Worm (Caenorhabditis elegans) whole organism, L3 larva: ENCODE data around the gene Y73B3A.4.
"Not testable (repeated sequence)": the region's sequence is repeated elsewhere in the genome, so short reads cannot be mapped to it uniquely, and the experiment has no call there.

ENCODE experiments used
- aly-2 ChIP-seq: fragments of 150-350 bp; optimal IDR thresholded peaks from 2 replicates; lab custom pipeline; 2014; ENCODE audit warnings: missing biosample characterization, missing genetic modification characterization
- ceh-9 ChIP-seq: sonication (generic microtip); optimal IDR thresholded peaks from 2 replicates; lab custom pipeline; 2018; ENCODE audit warnings: missing biosample characterization, missing genetic modification characterization
- egl-27 ChIP-seq: sonication (generic microtip); optimal IDR thresholded peaks from 4 replicates; lab custom pipeline; 2017; ENCODE audit warnings: missing biosample characterization, missing genetic modification reagents, missing genetic modification characterization
- elt-3 ChIP-seq, 3 experiments: fragments of 150-350 bp in 1 of 3; sonication (generic microtip) in 2 of 3; optimal IDR thresholded peaks; 2 replicates in 2 of 3; 4 replicates in 1 of 3; lab custom pipeline; 2014 to 2017; ENCODE audit warnings: missing biosample characterization in 3 of 3, missing genetic modification characterization in 3 of 3
- fkh-2 ChIP-seq: fragments of 150-350 bp; optimal IDR thresholded peaks from 2 replicates; lab custom pipeline; 2014; ENCODE audit warnings: missing biosample characterization, missing genetic modification reagents, missing genetic modification characterization
- mdl-1 ChIP-seq: fragments of 150-350 bp; optimal IDR thresholded peaks from 2 replicates; lab custom pipeline; 2014; ENCODE audit warnings: missing biosample characterization, missing genetic modification characterization
- nhr-76 ChIP-seq: fragments of 150-350 bp; sonication (generic microtip); optimal IDR thresholded peaks from 5 replicates; lab custom pipeline; 2014; ENCODE audit warnings: missing biosample characterization, missing genetic modification characterization
- pha-4 ChIP-seq: fragments of 150-350 bp; optimal IDR thresholded peaks from 2 replicates; lab custom pipeline; 2014; ENCODE audit warnings: missing biosample characterization, missing genetic modification reagents, missing genetic modification characterization
- unc-62 ChIP-seq: fragments of 150-350 bp; sonication (generic microtip); optimal IDR thresholded peaks from 4 replicates; lab custom pipeline; 2014; ENCODE audit warnings: missing biosample characterization, missing genetic modification reagents, missing genetic modification characterization

DNA sequence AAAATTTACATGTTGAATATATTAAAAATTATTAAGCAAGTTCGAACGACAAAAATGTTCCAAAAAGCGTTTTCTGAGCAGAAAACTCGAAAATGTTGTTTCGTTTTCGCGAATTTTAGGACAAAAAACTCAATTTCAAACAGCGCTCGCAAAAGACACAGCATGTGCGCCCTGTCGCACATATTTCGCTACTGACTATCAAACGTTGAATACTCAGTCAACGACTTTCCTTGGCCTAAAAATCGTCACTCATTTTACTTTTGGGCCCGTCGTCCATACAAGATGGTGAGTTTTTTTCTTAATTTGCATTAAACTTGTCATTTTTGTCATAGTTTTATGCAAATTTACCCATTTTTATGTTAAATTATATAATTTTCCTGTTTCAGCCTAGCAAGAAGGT is 45.5 kb downstream of the Y73B3A.4 start:
- TF ChIP-seq aly-2 (tag; lab: Kevin White, UChicago); nhr-76 (tag; lab: Kevin White, UChicago); fkh-2 (tag; lab: Kevin White, UChicago); pha-4 (tag; lab: Kevin White, UChicago); elt-3 (tag; optimal IDR thresholded peaks at IDR 0.05; lab: Kevin White, UChicago); mdl-1 (tag; lab: Kevin White, UChicago); unc-62 (GFP tag; lab: Kevin White, UChicago); egl-27; ceh-9 (tag; lab: Kevin White, UChicago): not testable (repeated sequence)
